Fruit fly (Drosophila melanogaster): ENCODE measurements around the gene CG4045.

CG4045 gene

dm6 chrX:2121716-2122601, 46.3 kb upstream of the CG4045 start (continued):
- TF ChIP-seq CG11695 (GFP tag; IDR thresholded peaks at IDR 0.05) (0 out of 3 replicates have a peak, but pooled peaks have one; percentile 43), salm (tag; optimal IDR thresholded peaks at IDR 0.05) (no peak), CG12391 (tag; optimal IDR thresholded peaks at IDR 0.05) (peak; percentile 49), dpn (GFP tag; optimal IDR thresholded peaks at IDR 0.05) (peak in 1 of 2 experiments; percentile 48), Gug (GFP tag; IDR thresholded peaks at IDR 0.05) (no peak), CG9876 (GFP tag; optimal IDR thresholded peaks at IDR 0.05) (no peak), CG9609 (GFP tag; optimal IDR thresholded peaks at IDR 0.05) (peak; percentile 2), CG10431 (GFP tag; optimal IDR thresholded peaks at IDR 0.05) (no peak), cg (GFP tag; optimal IDR thresholded peaks at IDR 0.05) (peak; percentile 9), dmrt99B (tag; optimal IDR thresholded peaks at IDR 0.05) (no peak), Chrac-16 (GFP tag; optimal IDR thresholded peaks at IDR 0.05) (peak; percentile 4), CG14014 (GFP tag; IDR thresholded peaks at IDR 0.05) (no peak), CG34224 (GFP tag; IDR thresholded peaks at IDR 0.05; ENCODE audit: partially characterized antibody) (no peak), BEAF-32 (GFP tag; optimal IDR thresholded peaks at IDR 0.05) (no peak), CG43689 (GFP tag; IDR thresholded peaks at IDR 0.05) (no peak), Hsf (GFP tag; optimal IDR thresholded peaks at IDR 0.05) (peak; percentile 17), sim (GFP tag; IDR thresholded peaks at IDR 0.05) (no peak), Doc3 (GFP tag; IDR thresholded peaks at IDR 0.05; ENCODE audit: partially characterized antibody) (no peak), HmgZ (tag; optimal IDR thresholded peaks at IDR 0.05) (no peak), wor (GFP tag; IDR thresholded peaks at IDR 0.05) (no peak), ac (GFP tag; optimal IDR thresholded peaks at IDR 0.05) (no peak), tx (GFP tag; optimal IDR thresholded peaks at IDR 0.05) (no peak), CG18476 (GFP tag; optimal IDR thresholded peaks at IDR 0.05) (peak; percentile 8), CG33213 (GFP tag; optimal IDR thresholded peaks at IDR 0.05) (no peak), CG1832 (GFP tag; optimal IDR thresholded peaks at IDR 0.05) (peak; percentile 72), Oaz (GFP tag; IDR thresholded peaks at IDR 0.05) (no peak), CG12942 (GFP tag; optimal IDR thresholded peaks at IDR 0.05) (no peak), NfI (GFP tag; optimal IDR thresholded peaks at IDR 0.05) (no peak), Meics (GFP tag; optimal IDR thresholded peaks at IDR 0.05) (peak; percentile 12), CG13296 (GFP tag; optimal IDR thresholded peaks at IDR 0.05) (no peak), NC2β (GFP tag; optimal IDR thresholded peaks at IDR 0.05) (no peak), chn (GFP tag; optimal IDR thresholded peaks at IDR 0.05) (peak; percentile 19), CG6654 (GFP tag; optimal IDR thresholded peaks at IDR 0.05) (no peak), Dek (tag; optimal IDR thresholded peaks at IDR 0.05) (peak; percentile 6), scrt (GFP tag; optimal IDR thresholded peaks at IDR 0.05) (no peak), CG31224 (GFP tag; IDR thresholded peaks at IDR 0.05) (no peak), CG14710 (tag; optimal IDR thresholded peaks at IDR 0.05) (peak; percentile 32), Dfd (GFP tag; optimal IDR thresholded peaks at IDR 0.05) (no peak), chm (GFP tag; IDR thresholded peaks at IDR 0.05) (peak; percentile 35; the same call in 1 of the 2 replicates), repo (GFP tag; optimal IDR thresholded peaks at IDR 0.05) (no peak), HLH4C (GFP tag; IDR thresholded peaks at IDR 0.05; ENCODE audit: partially characterized antibody) (no peak), dmrt11E (tag; optimal IDR thresholded peaks at IDR 0.05) (peak; percentile 62), CG11456 (GFP tag; IDR thresholded peaks at IDR 0.05) (no peak), CG6765 (GFP tag; optimal IDR thresholded peaks at IDR 0.05) (no peak), CG18599 (GFP tag; optimal IDR thresholded peaks at IDR 0.05) (peak; percentile 18), CG4707 (GFP tag; optimal IDR thresholded peaks at IDR 0.05) (no peak), CG31365 (tag; optimal IDR thresholded peaks at IDR 0.05) (no peak), GATAe (GFP tag; conservative IDR thresholded peaks at IDR 0.05) (no peak), Xrp1 (GFP tag; IDR thresholded peaks at IDR 0.05) (peak; percentile 32; the same call in 1 of the 2 replicates)

All from whole organism, embryonic.